Worm (Caenorhabditis elegans) whole organism, L1 larva: ENCODE measurements around the gene T06E4.7.

ENCODE experiments used
- aha-1 ChIP-seq: fragments of 150-350 bp; optimal IDR thresholded peaks from 2 replicates; lab custom pipeline; 2014; ENCODE audit warnings: missing biosample characterization, missing genetic modification characterization
- aly-2 ChIP-seq: fragments of 150-350 bp; optimal IDR thresholded peaks from 2 replicates; lab custom pipeline; 2014; ENCODE audit warnings: missing biosample characterization, missing genetic modification characterization
- ces-1 ChIP-seq: fragments of 150-350 bp; optimal IDR thresholded peaks from 2 replicates; lab custom pipeline; 2014; ENCODE audit warnings: missing biosample characterization, missing genetic modification reagents, missing genetic modification characterization
- jun-1 ChIP-seq: fragments of 150-350 bp; optimal IDR thresholded peaks from 2 replicates; lab custom pipeline; 2014; ENCODE audit warnings: missing biosample characterization, missing genetic modification reagents, missing genetic modification characterization
- mdl-1 ChIP-seq, 2 experiments: fragments of 150-350 bp; optimal IDR thresholded peaks; 2 replicates each; lab custom pipeline; 2014 to 2017; ENCODE audit warnings: missing biosample characterization in 2 of 2, missing genetic modification characterization in 2 of 2, inconsistent platforms in 1 of 2
- skn-1 ChIP-seq: fragments of 150-350 bp; optimal IDR thresholded peaks from 2 replicates; lab custom pipeline; 2014; ENCODE audit warnings: missing biosample characterization, missing genetic modification characterization
- unc-86 ChIP-seq: sonication (generic microtip); optimal IDR thresholded peaks from 2 replicates; lab custom pipeline; 2016; ENCODE audit warnings: missing genetic modification characterization, missing compliant biosample characterization

ce11 chrV:9672495-9672894 lies 46.3 kb downstream of the T06E4.7 start:
- TF ChIP-seq aly-2 (tag; lab: Kevin White, UChicago): no peak
- TF ChIP-seq ces-1 (GFP tag; lab: Kevin White, UChicago): no peak
- TF ChIP-seq mdl-1 (tag; optimal IDR thresholded peaks at IDR 0.05; lab: Kevin White, UChicago): no peak
- no peak for TF ChIP-seq jun-1 (tag; lab: Kevin White, UChicago)
- no peak for TF ChIP-seq unc-86 (tag; lab: Kevin White, UChicago)
- no peak for TF ChIP-seq skn-1 (tag; lab: Kevin White, UChicago)
- no peak for TF ChIP-seq aha-1 (tag; lab: Kevin White, UChicago)
